Worm (Caenorhabditis elegans) whole organism, L4 larva: Measurements from ENCODE around the gene F55G1.6.

Experiments
- D1046.2 ChIP-seq: fragments of 200-800 bp; sonication (Bioruptor generic); IDR thresholded peaks from 2 replicates; pipeline ENCODE4 v1.3.6; 2022; ENCODE audit warnings: missing genetic modification characterization, missing compliant biosample characterization
- F10B5.3 ChIP-seq: sonication (generic microtip); optimal IDR thresholded peaks from 2 replicates; lab custom pipeline; 2016; ENCODE audit warnings: mild to moderate bottlenecking, missing genetic modification characterization, missing compliant biosample characterization
- R02D3.7 ChIP-seq: fragments of 150-350 bp; sonication (generic microtip); optimal IDR thresholded peaks from 3 replicates; lab custom pipeline; 2014; ENCODE audit warnings: missing biosample characterization, missing genetic modification characterization
- T20F7.1 ChIP-seq: fragments of 200-800 bp; sonication (Bioruptor generic); optimal IDR thresholded peaks from 2 replicates; lab custom pipeline; 2018; ENCODE audit warnings: mild to moderate bottlenecking, missing genetic modification characterization, missing compliant biosample characterization
- Y48G9A.11 ChIP-seq: fragments of 200-800 bp; sonication (Bioruptor generic); IDR thresholded peaks from 2 replicates; pipeline ENCODE4 v1.3.6; 2022; ENCODE audit warnings: missing genetic modification reagents, missing genetic modification characterization, missing compliant biosample characterization
- ama-1 ChIP-seq: fragments of 150-350 bp; optimal IDR thresholded peaks from 2 replicates; lab custom pipeline; 2014; ENCODE audit warnings: inconsistent platforms, mixed read lengths
- arid-1 ChIP-seq: fragments of 200-800 bp; sonication (Bioruptor generic); conservative IDR thresholded peaks from 2 replicates; pipeline ENCODE4 v1.3.6; 2022; ENCODE audit warnings: missing genetic modification reagents, missing genetic modification characterization, missing compliant biosample characterization
- attf-4 ChIP-seq: sonication (generic microtip); optimal IDR thresholded peaks from 3 replicates; lab custom pipeline; 2017; ENCODE audit warnings: missing biosample characterization, missing genetic modification characterization
- ceh-28 ChIP-seq: fragments of 150-350 bp; optimal IDR thresholded peaks from 2 replicates; lab custom pipeline; 2014; ENCODE audit warnings: missing biosample characterization, missing genetic modification reagents, missing genetic modification characterization
- ceh-32 ChIP-seq: sonication (generic microtip); optimal IDR thresholded peaks from 2 replicates; lab custom pipeline; 2016; ENCODE audit warnings: mild to moderate bottlenecking, missing genetic modification characterization, missing compliant biosample characterization; ENCODE audit not compliant: poor library complexity
- ceh-44 ChIP-seq: fragments of 200-800 bp; sonication (Bioruptor generic); IDR thresholded peaks from 2 replicates; pipeline ENCODE4 v1.3.6; 2022; ENCODE audit warnings: missing genetic modification reagents, missing genetic modification characterization, missing compliant biosample characterization
- ces-1 ChIP-seq: fragments of 150-350 bp; sonication (generic microtip); optimal IDR thresholded peaks from 4 replicates; lab custom pipeline; 2014; ENCODE audit warnings: missing biosample characterization, missing genetic modification reagents, missing genetic modification characterization
- daf-16 ChIP-seq, 3 experiments: sonication (generic microtip); optimal IDR thresholded peaks; 2 replicates each; lab custom pipeline; 2016 to 2017; ENCODE audit warnings: missing genetic modification characterization in 3 of 3, missing genetic modification reagents in 3 of 3, mild to moderate bottlenecking in 2 of 3, missing compliant biosample characterization in 2 of 3, missing biosample characterization in 1 of 3, moderate library complexity in 1 of 3
- dpl-1 ChIP-seq: fragments of 150-350 bp; optimal IDR thresholded peaks from 2 replicates; lab custom pipeline; 2014; ENCODE audit warnings: missing biosample characterization, missing genetic modification reagents, missing genetic modification characterization
- duxl-1 ChIP-seq: sonication (generic microtip); optimal IDR thresholded peaks from 2 replicates; lab custom pipeline; 2016; ENCODE audit warnings: mild to moderate bottlenecking, missing genetic modification characterization, moderate library complexity, missing compliant biosample characterization; ENCODE audit not compliant: poor library complexity
- dve-1 ChIP-seq: sonication (generic microtip); optimal IDR thresholded peaks from 2 replicates; lab custom pipeline; 2017; ENCODE audit warnings: antibody characterized with exemption, mild to moderate bottlenecking, missing genetic modification characterization, missing compliant biosample characterization; ENCODE audit not compliant: insufficient read depth
- gei-8 ChIP-seq: fragments of 200-800 bp; sonication (Bioruptor generic); optimal IDR thresholded peaks from 2 replicates; lab custom pipeline; 2018; ENCODE audit warnings: mild to moderate bottlenecking, missing genetic modification characterization, missing compliant biosample characterization
- hlh-30 ChIP-seq: sonication (generic microtip); optimal IDR thresholded peaks from 2 replicates; lab custom pipeline; 2017; ENCODE audit warnings: antibody characterized with exemption, mild to moderate bottlenecking, missing genetic modification characterization, missing compliant biosample characterization; ENCODE audit not compliant: insufficient read depth
- hmg-1.1 ChIP-seq: fragments of 200-800 bp; sonication (Bioruptor generic); IDR thresholded peaks from 2 replicates; pipeline ENCODE4 v1.3.6; 2022; ENCODE audit warnings: missing genetic modification reagents, missing genetic modification characterization, missing compliant biosample characterization
- jun-1 ChIP-seq: fragments of 150-350 bp; optimal IDR thresholded peaks from 2 replicates; lab custom pipeline; 2014; ENCODE audit warnings: missing biosample characterization, missing genetic modification reagents, missing genetic modification characterization
- lin-38 ChIP-seq: fragments of 200-800 bp; sonication (Bioruptor generic); IDR thresholded peaks from 2 replicates; pipeline ENCODE4 v1.3.6; 2022; ENCODE audit warnings: missing genetic modification reagents, missing genetic modification characterization, missing compliant biosample characterization
- lin-39 ChIP-seq: fragments of 150-350 bp; optimal IDR thresholded peaks from 2 replicates; lab custom pipeline; 2014; ENCODE audit warnings: missing biosample characterization, missing genetic modification reagents, missing genetic modification characterization
- lsy-2 ChIP-seq, 2 experiments: fragments of 150-350 bp in 1 of 2; sonication (generic microtip) in 1 of 2; optimal IDR thresholded peaks; 2 replicates each; lab custom pipeline; 2014 to 2017; ENCODE audit warnings: missing biosample characterization in 2 of 2, missing genetic modification characterization in 2 of 2
- mes-2 ChIP-seq: sonication (generic microtip); optimal IDR thresholded peaks from 2 replicates; lab custom pipeline; 2016; ENCODE audit warnings: missing genotype, mild to moderate bottlenecking, missing genetic modification characterization, missing compliant biosample characterization; ENCODE audit not compliant: poor library complexity, severe bottlenecking
- mxl-2 ChIP-seq: fragments of 200-800 bp; sonication (Bioruptor generic); conservative IDR thresholded peaks from 2 replicates; pipeline ENCODE4 v1.3.6; 2022; ENCODE audit warnings: missing genetic modification reagents, missing genetic modification characterization, missing compliant biosample characterization
- nhr-25 ChIP-seq: sonication (generic microtip); optimal IDR thresholded peaks from 2 replicates; lab custom pipeline; 2017; ENCODE audit warnings: missing genetic modification characterization, mild to moderate bottlenecking, missing compliant biosample characterization, antibody characterized with exemption, moderate library complexity, borderline replicate concordance; ENCODE audit not compliant: insufficient read depth
- nhr-28 ChIP-seq: fragments of 150-350 bp; optimal IDR thresholded peaks from 2 replicates; lab custom pipeline; 2014; ENCODE audit warnings: missing biosample characterization, missing genetic modification characterization
- nhr-41 ChIP-seq: fragments of 200-800 bp; sonication (Bioruptor generic); IDR thresholded peaks from 2 replicates; pipeline ENCODE4 v1.3.6; 2022; ENCODE audit warnings: missing genetic modification reagents, missing genetic modification characterization, missing compliant biosample characterization
- nhr-42 ChIP-seq: fragments of 200-800 bp; sonication (Bioruptor generic); IDR thresholded peaks from 2 replicates; pipeline ENCODE4 v1.3.6; 2022; ENCODE audit warnings: missing genetic modification characterization, missing compliant biosample characterization
- pha-4 ChIP-seq, 2 experiments: fragments of 150-350 bp in 1 of 2; fragments of 200-800 bp in 1 of 2; sonication (Bioruptor generic) in 1 of 2; IDR thresholded peaks in 1 of 2; optimal IDR thresholded peaks in 1 of 2; 2 replicates each; pipeline versions ENCODE4 v1.3.6 to Lab custom; 2014 to 2022; ENCODE audit warnings: missing genetic modification characterization in 2 of 2, missing genetic modification reagents in 2 of 2, missing biosample characterization in 1 of 2, missing compliant biosample characterization in 1 of 2
- php-3 ChIP-seq: fragments of 200-800 bp; sonication (Bioruptor generic); IDR thresholded peaks from 2 replicates; pipeline ENCODE4 v1.3.6; 2022; ENCODE audit warnings: missing genetic modification reagents, missing genetic modification characterization, missing compliant biosample characterization
- pqm-1 ChIP-seq: sonication (generic microtip); optimal IDR thresholded peaks from 2 replicates; lab custom pipeline; 2017; ENCODE audit warnings: missing biosample characterization, missing genetic modification characterization
- rbr-2 ChIP-seq: sonication (generic microtip); optimal IDR thresholded peaks from 2 replicates; lab custom pipeline; 2016; ENCODE audit warnings: missing genotype, missing genetic modification characterization, missing compliant biosample characterization
- sdz-12 ChIP-seq: fragments of 200-800 bp; sonication (Bioruptor generic); optimal IDR thresholded peaks from 2 replicates; lab custom pipeline; 2018; ENCODE audit warnings: mild to moderate bottlenecking, missing genetic modification characterization, missing compliant biosample characterization
- skn-1 ChIP-seq: fragments of 150-350 bp; optimal IDR thresholded peaks from 2 replicates; lab custom pipeline; 2014; ENCODE audit warnings: missing biosample characterization, missing genetic modification characterization
- spr-1 ChIP-seq: sonication (generic microtip); optimal IDR thresholded peaks from 2 replicates; lab custom pipeline; 2016; ENCODE audit warnings: mild to moderate bottlenecking, missing genetic modification characterization, missing compliant biosample characterization
- tag-97 ChIP-seq: fragments of 200-800 bp; sonication (Bioruptor generic); IDR thresholded peaks from 2 replicates; pipeline ENCODE4 v1.3.6; 2022; ENCODE audit warnings: missing genetic modification characterization, missing compliant biosample characterization
- unc-130 ChIP-seq: sonication (generic microtip); optimal IDR thresholded peaks from 2 replicates; lab custom pipeline; 2016; ENCODE audit warnings: missing genetic modification reagents, missing genetic modification characterization, missing compliant biosample characterization
- unc-62 ChIP-seq, 3 experiments: fragments of 150-350 bp in 1 of 3; sonication (generic microtip); optimal IDR thresholded peaks in 2 of 3; peaks in 1 of 3; 1 replicate in 1 of 3; 2 replicates in 2 of 3; lab custom pipeline; 2014 to 2017; ENCODE audit warnings: missing biosample characterization in 3 of 3, missing genetic modification characterization in 3 of 3, missing genetic modification reagents in 3 of 3, missing genotype in 1 of 3
- zfp-2 ChIP-seq: sonication (generic microtip); optimal IDR thresholded peaks from 2 replicates; lab custom pipeline; 2016; ENCODE audit warnings: mild to moderate bottlenecking, missing genetic modification characterization, missing compliant biosample characterization

F55G1.6 gene

DNA sequence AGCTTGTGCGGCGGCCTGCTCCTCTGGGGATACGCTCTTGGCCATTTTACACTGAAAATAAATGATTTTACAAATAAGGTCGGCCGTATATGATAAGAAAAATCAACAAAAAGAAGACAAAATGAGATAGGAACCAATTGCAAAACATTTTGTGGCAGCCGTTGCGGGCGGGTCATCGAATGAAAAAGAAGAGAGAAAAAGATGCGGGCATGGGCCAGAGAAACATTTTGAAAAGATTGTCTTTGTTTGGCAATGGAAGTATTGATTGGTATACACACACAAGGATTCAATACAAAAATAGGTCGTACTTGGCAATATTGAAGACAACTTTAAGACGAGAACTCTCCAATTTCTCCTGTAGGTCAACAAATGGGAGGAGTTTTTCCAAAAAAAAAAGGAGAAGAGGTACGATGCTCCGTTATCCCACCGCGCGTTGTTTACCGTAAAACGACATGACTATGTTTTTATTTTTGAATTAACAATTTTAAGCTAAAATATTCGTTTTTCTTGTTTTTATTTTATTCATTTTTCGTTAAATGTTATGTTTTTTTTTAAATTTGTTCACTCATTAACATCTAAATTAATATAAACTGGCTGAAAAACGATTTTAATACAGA, 39.4 kb downstream of the F55G1.6 start, which contains the start of the genes plc-4 and R05G6.4:
plc-4 (minus strand) TSS at position 51 of the 617 bp plus-strand sequence.
R05G6.4 (plus strand) TSS at position 617 of the 617 bp plus-strand sequence.
- TF ChIP-seq ceh-28 (tag; lab: Kevin White, UChicago) (no peak), arid-1 (no peak), nhr-42 (no peak), ceh-44 (GFP tag; lab: Robert Waterston, UW) (no peak), nhr-41 (no peak), dve-1 (tag; lab: Kevin White, UChicago) (peak; percentile 41), lin-39 (tag; lab: Kevin White, UChicago) (no peak), daf-16 (GFP tag; optimal IDR thresholded peaks at IDR 0.05; lab: Kevin White, UChicago) (no peak), daf-16 (tag; optimal IDR thresholded peaks at IDR 0.05; lab: Kevin White, UChicago) (peak; percentile 32), unc-130 (GFP tag; lab: Kevin White, UChicago) (no peak), sdz-12 (GFP tag; lab: Kevin White, UChicago) (no peak), skn-1 (tag; lab: Kevin White, UChicago) (no peak), gei-8 (no peak), Y48G9A.11 (peak; percentile 91), mes-2 (tag; lab: Kevin White, UChicago) (peak; percentile 5), jun-1 (tag; lab: Kevin White, UChicago) (no peak), ceh-32 (tag; lab: Kevin White, UChicago) (no peak), hmg-1.1 (GFP tag; lab: Robert Waterston, UW) (no peak), spr-1 (tag; lab: Kevin White, UChicago) (no peak), F10B5.3 (tag; lab: Kevin White, UChicago) (no peak), pha-4 (GFP tag; IDR thresholded peaks at IDR 0.05; lab: Robert Waterston, UW) (no peak), pha-4 (tag; optimal IDR thresholded peaks at IDR 0.05; lab: Kevin White, UChicago) (peak; percentile 7), rbr-2 (tag; lab: Kevin White, UChicago) (peak; percentile 30), attf-4 (tag; lab: Kevin White, UChicago) (no peak), T20F7.1 (GFP tag; lab: Kevin White, UChicago) (peak; percentile 96), duxl-1 (tag; lab: Kevin White, UChicago) (no peak), lsy-2 (tag; optimal IDR thresholded peaks at IDR 0.05; lab: Kevin White, UChicago) (peak in 1 of 2 experiments; percentile 54), nhr-28 (tag; lab: Kevin White, UChicago) (no peak), zfp-2 (tag; lab: Kevin White, UChicago) (no peak), D1046.2 (no peak), mxl-2 (GFP tag; lab: Robert Waterston, UW) (no peak), lin-38 (GFP tag; lab: Robert Waterston, UW) (0 out of 2 replicates have a peak, but pooled peaks have one; percentile 11), tag-97 (GFP tag; lab: Robert Waterston, UW) (no peak), R02D3.7 (tag; lab: Kevin White, UChicago) (peak; percentile 66), hlh-30 (tag; lab: Kevin White, UChicago) (no peak), nhr-25 (tag; lab: Kevin White, UChicago) (no peak), ces-1 (no peak), pqm-1 (tag; lab: Kevin White, UChicago) (no peak), dpl-1 (GFP tag; lab: Kevin White, UChicago) (peak; percentile 46), php-3 (GFP tag; lab: Robert Waterston, UW) (no peak), ama-1 (lab: Kevin White, UChicago) (no peak), unc-62 (GFP tag; optimal IDR thresholded peaks at IDR 0.05 in 1 of 2; lab: Kevin White, UChicago) (no peak), unc-62 (tag; optimal IDR thresholded peaks at IDR 0.05; lab: Kevin White, UChicago) (no peak)
